Fruit fly (Drosophila melanogaster): ENCODE results near the gene Hmgcr.
A peak's percentile ranks its signal among the peaks of the same experiment; 100 is the strongest.

The Hmgcr gene

DNA sequence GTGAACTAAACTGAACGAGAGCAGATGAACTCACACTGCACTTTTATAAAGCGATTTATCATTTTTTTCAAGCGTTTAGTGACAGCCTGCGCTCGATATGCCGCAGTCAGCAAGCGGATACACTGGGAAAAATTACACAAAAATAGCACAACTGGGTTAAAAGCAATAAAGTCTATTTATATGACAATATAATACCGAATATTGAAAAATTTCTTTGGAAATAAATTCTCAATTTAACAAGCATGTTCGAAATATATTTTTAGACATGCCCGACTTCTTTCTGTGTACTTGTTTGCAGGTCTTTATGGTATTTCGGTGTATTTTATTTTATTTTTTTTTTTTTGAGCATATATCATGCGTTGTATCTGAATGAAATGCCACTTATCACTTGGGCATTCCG, 19.2 kb upstream of the Hmgcr start (continued):
- TF ChIP-seq achi (GFP tag; optimal IDR thresholded peaks at IDR 0.05) (peak; percentile 79), CG8119 (GFP tag; IDR thresholded peaks at IDR 0.05) (peak; percentile 63), CG34406 (GFP tag; optimal IDR thresholded peaks at IDR 0.05) (peak; percentile 82), CG11762 (GFP tag; optimal IDR thresholded peaks at IDR 0.05; ENCODE audit: insufficient read depth) (peak; percentile 57), Smox (GFP tag; optimal IDR thresholded peaks at IDR 0.05) (peak; percentile 85), Ets21C (GFP tag; optimal IDR thresholded peaks at IDR 0.05) (peak; percentile 85), Hr38 (GFP tag; optimal IDR thresholded peaks at IDR 0.05) (no peak), Hr39 (GFP tag; optimal IDR thresholded peaks at IDR 0.05) (peak; percentile 91)

DNA sequence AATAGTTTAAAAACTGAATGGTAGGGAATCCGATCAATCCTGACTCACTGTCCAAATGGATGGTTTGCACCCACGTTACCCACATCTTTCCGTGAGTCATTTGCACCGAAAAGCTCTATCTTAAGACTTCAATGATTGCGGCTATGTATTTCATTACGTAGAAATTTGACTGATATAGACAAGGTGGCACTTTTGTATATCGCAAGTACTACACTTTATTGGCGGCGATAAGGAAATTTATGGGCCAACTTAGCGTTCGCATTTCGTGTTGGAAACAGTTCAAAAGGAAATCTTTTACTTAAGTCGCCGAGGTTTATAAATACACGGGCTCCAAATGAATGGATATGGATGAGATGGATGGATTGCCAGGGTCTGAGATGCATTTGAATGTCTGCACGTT, 18.3 kb upstream of the Hmgcr start:
- peak; percentile 65 for TF ChIP-seq vri (GFP tag; optimal IDR thresholded peaks at IDR 0.05)
- TF ChIP-seq OdsH (GFP tag; optimal IDR thresholded peaks at IDR 0.05), result no peak

DNA sequence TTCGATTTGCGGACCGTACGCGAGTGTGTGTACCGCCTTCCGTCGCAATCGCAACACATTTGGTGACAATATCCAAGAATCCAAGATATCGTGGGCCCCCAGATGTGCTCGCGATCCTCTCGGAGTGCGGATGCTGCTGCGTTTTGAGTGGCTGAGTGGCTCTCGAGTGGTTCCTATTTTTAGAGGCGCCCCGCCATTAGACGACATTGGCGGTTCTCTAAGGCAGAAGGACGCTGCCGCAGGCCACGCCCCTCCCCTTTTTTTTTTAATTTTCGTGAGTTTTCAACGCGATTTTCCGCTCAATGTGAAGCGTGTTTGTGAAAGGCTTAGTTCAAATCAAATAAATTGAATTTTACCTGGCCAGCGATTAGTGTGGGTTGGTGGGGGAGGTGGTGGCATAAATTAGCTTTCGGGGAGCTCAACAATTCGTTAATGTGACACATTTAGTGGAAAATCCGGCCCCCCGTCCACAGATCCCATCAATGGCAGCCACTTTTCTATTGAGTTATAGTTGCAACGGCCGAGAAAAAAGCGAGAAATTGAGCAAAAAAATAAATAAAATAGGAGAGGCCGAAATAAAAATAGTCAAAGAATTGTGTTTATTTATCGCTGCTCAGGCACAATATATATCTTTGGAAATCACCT, 14.7 kb upstream of the Hmgcr start, which contains the start of gene nau:
TSS of gene nau (minus strand) at position 61 of the 645 bp plus-strand sequence.
- TF ChIP-seq CG10631 (GFP tag; optimal IDR thresholded peaks at IDR 0.05) (no peak), Ets21C (GFP tag; optimal IDR thresholded peaks at IDR 0.05) (no peak), salr (GFP tag; optimal IDR thresholded peaks at IDR 0.05) (no peak), Sox102F (GFP tag; optimal IDR thresholded peaks at IDR 0.05) (no peak), CG15336 (GFP tag; IDR thresholded peaks at IDR 0.05) (no peak), CG6808 (GFP tag; optimal IDR thresholded peaks at IDR 0.05) (no peak), Lpt (GFP tag; optimal IDR thresholded peaks at IDR 0.05) (no peak), achi (GFP tag; optimal IDR thresholded peaks at IDR 0.05) (no peak), CG6163 (GFP tag; IDR thresholded peaks at IDR 0.05) (no peak), Smox (GFP tag; optimal IDR thresholded peaks at IDR 0.05) (no peak), CG8632 (GFP tag; optimal IDR thresholded peaks at IDR 0.05) (no peak)

DNA sequence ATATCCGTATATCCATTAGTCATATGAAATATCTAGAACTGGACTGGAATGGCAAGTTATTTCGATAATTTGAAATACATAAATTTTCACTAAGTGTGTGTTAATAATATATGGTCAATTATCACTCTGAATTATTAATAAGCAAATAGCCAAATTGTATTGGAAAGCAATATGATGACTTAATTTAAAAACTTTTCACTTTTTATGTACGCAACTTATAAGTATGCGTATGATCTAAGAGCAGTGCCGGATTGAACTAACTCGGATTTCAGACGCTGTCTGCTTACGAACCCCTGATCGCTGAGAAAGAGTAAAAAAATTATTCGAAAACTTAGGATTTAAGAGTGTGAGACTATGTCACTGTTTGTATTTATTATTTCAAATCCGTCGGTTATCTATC, 11.6 kb upstream of the Hmgcr start, which contains the start of gene CG10232:
TSS of gene CG10232 (minus strand) at position 101 of the 400 bp plus-strand sequence.
- TF ChIP-seq CG6792 (GFP tag; optimal IDR thresholded peaks at IDR 0.05) (no peak), CG32006 (GFP tag; optimal IDR thresholded peaks at IDR 0.05) (no peak), CG16779 (tag; optimal IDR thresholded peaks at IDR 0.05) (no peak), Ets96B (tag; optimal IDR thresholded peaks at IDR 0.05) (no peak), esn (GFP tag; optimal IDR thresholded peaks at IDR 0.05) (no peak), CG8632 (GFP tag; optimal IDR thresholded peaks at IDR 0.05) (no peak), acj6 (GFP tag; optimal IDR thresholded peaks at IDR 0.05) (no peak), Blimp-1 (GFP tag; optimal IDR thresholded peaks at IDR 0.05) (no peak)

DNA sequence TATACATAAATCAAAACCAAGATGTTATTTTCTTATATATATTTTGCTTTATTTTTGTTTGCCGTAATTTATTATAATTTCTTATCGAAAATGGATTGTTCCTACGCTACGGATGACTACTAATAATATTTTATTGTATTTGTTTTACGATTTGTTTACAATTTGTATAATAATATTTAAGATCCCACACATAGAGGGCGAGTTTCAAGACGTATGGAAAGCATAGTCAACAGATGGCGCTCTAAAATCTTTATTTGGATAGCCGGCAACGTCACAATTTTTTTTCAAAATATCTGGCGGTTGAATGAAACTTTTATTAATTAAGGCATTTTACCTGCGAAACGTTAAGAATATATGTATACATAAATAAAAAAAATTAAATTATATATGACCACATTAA, 11.2 kb upstream of the Hmgcr start:
- TF ChIP-seq Smox (GFP tag; optimal IDR thresholded peaks at IDR 0.05), result peak; percentile 6
- no peak for TF ChIP-seq Ets96B (tag; optimal IDR thresholded peaks at IDR 0.05)
- peak; percentile 33 for TF ChIP-seq CG31627 (GFP tag; optimal IDR thresholded peaks at IDR 0.05)
- no peak for TF ChIP-seq CG34406 (GFP tag; optimal IDR thresholded peaks at IDR 0.05)
- peak; percentile 20 for TF ChIP-seq CG3032 (tag; optimal IDR thresholded peaks at IDR 0.05)
- peak; percentile 7 for TF ChIP-seq cyc (GFP tag; optimal IDR thresholded peaks at IDR 0.05)
- peak; percentile 13 for TF ChIP-seq Hr39 (GFP tag; optimal IDR thresholded peaks at IDR 0.05)
- no peak for TF ChIP-seq vri (GFP tag; optimal IDR thresholded peaks at IDR 0.05)
- TF ChIP-seq lz (GFP tag; optimal IDR thresholded peaks at IDR 0.05), result peak; percentile 18
- peak; percentile 65 for TF ChIP-seq svp (GFP tag)
- no peak for TF ChIP-seq OdsH (GFP tag; optimal IDR thresholded peaks at IDR 0.05)
- peak; percentile 97 for TF ChIP-seq fkh (GFP tag; optimal IDR thresholded peaks at IDR 0.05)
